Worm (Caenorhabditis elegans) whole organism, young adult: ENCODE measurements around the gene H25K10.4.

ENCODE experiments used
- C06A6.2 ChIP-seq: fragments of 200-800 bp; sonication (Bioruptor generic); conservative IDR thresholded peaks from 2 replicates; pipeline ENCODE4 v1.3.6; 2022; ENCODE audit warnings: missing genetic modification characterization, missing compliant biosample characterization
- F10E7.11 ChIP-seq: sonication (generic microtip); optimal IDR thresholded peaks from 2 replicates; lab custom pipeline; 2017; ENCODE audit warnings: mild to moderate bottlenecking, missing genetic modification characterization, moderate library complexity, missing compliant biosample characterization
- F33H1.4 ChIP-seq: fragments of 200-800 bp; sonication (Bioruptor generic); IDR thresholded peaks from 2 replicates; pipeline ENCODE4 v1.3.6; 2022; ENCODE audit warnings: missing genetic modification reagents, missing genetic modification characterization, missing compliant biosample characterization
- F37B4.10 ChIP-seq: fragments of 200-800 bp; sonication (Bioruptor generic); IDR thresholded peaks from 2 replicates; pipeline ENCODE4 v1.3.6; 2022; ENCODE audit warnings: missing genetic modification characterization, missing compliant biosample characterization
- F57A8.1 ChIP-seq: fragments of 200-800 bp; sonication (Bioruptor generic); optimal IDR thresholded peaks from 2 replicates; lab custom pipeline; 2018; ENCODE audit warnings: mild to moderate bottlenecking, missing genetic modification characterization, moderate library complexity, missing compliant biosample characterization
- Y56A3A.18 ChIP-seq: fragments of 200-800 bp; sonication (Bioruptor generic); IDR thresholded peaks from 2 replicates; pipeline ENCODE4 v1.3.6; 2022; ENCODE audit warnings: missing genetic modification reagents, missing genetic modification characterization, missing compliant biosample characterization
- Y67H2A.10 ChIP-seq: fragments of 200-800 bp; sonication (Bioruptor generic); conservative IDR thresholded peaks from 2 replicates; pipeline ENCODE4 v1.3.6; 2022; ENCODE audit warnings: missing genetic modification reagents, missing genetic modification characterization, missing compliant biosample characterization
- ZK185.1 ChIP-seq: sonication (generic microtip); optimal IDR thresholded peaks from 2 replicates; lab custom pipeline; 2016; ENCODE audit warnings: mild to moderate bottlenecking, missing genetic modification characterization, missing compliant biosample characterization; ENCODE audit not compliant: poor library complexity, severe bottlenecking
- attf-6 ChIP-seq: fragments of 200-800 bp; sonication (Bioruptor generic); IDR thresholded peaks from 2 replicates; pipeline ENCODE4 v1.3.6; 2022; ENCODE audit warnings: missing genetic modification reagents, missing genetic modification characterization, missing compliant biosample characterization
- ccch-3 ChIP-seq: fragments of 200-800 bp; sonication (Bioruptor generic); optimal IDR thresholded peaks from 2 replicates; lab custom pipeline; 2018; ENCODE audit warnings: mild to moderate bottlenecking, missing genetic modification characterization, missing compliant biosample characterization
- ceh-40 ChIP-seq: fragments of 200-800 bp; sonication (Bioruptor generic); IDR thresholded peaks from 2 replicates; pipeline ENCODE4 v1.3.6; 2022; ENCODE audit warnings: missing genetic modification characterization, missing compliant biosample characterization
- dpff-1 ChIP-seq: sonication (generic microtip); optimal IDR thresholded peaks from 2 replicates; lab custom pipeline; 2017; ENCODE audit warnings: mild to moderate bottlenecking, missing genetic modification characterization, missing compliant biosample characterization
- dpl-1 ChIP-seq: fragments of 150-350 bp; optimal IDR thresholded peaks from 2 replicates; lab custom pipeline; 2014; ENCODE audit warnings: missing biosample characterization, missing genetic modification reagents, missing genetic modification characterization
- egl-44 ChIP-seq: fragments of 200-800 bp; sonication (Bioruptor generic); IDR thresholded peaks from 2 replicates; pipeline ENCODE4 v1.3.6; 2022; ENCODE audit warnings: missing genetic modification reagents, missing genetic modification characterization, missing compliant biosample characterization
- fkh-3 ChIP-seq: sonication (generic microtip); optimal IDR thresholded peaks from 2 replicates; lab custom pipeline; 2016; ENCODE audit warnings: mild to moderate bottlenecking, missing genetic modification characterization, missing compliant biosample characterization
- hrde-1 ChIP-seq: sonication (generic microtip); optimal IDR thresholded peaks from 2 replicates; lab custom pipeline; 2016; ENCODE audit warnings: missing genetic modification characterization, mild to moderate bottlenecking, missing compliant biosample characterization, moderate library complexity, missing genotype, missing genetic modification reagents, borderline replicate concordance
- lin-40 ChIP-seq: sonication (generic microtip); optimal IDR thresholded peaks from 2 replicates; lab custom pipeline; 2016; ENCODE audit warnings: missing genetic modification characterization, mild to moderate bottlenecking, missing compliant biosample characterization, missing genotype, missing genetic modification reagents
- lin-54 ChIP-seq: fragments of 200-800 bp; sonication (Bioruptor generic); optimal IDR thresholded peaks from 2 replicates; lab custom pipeline; 2018; ENCODE audit warnings: mild to moderate bottlenecking, missing genetic modification characterization, missing compliant biosample characterization
- lsl-1 ChIP-seq: fragments of 200-800 bp; sonication (Bioruptor generic); optimal IDR thresholded peaks from 2 replicates; lab custom pipeline; 2018; ENCODE audit warnings: mild to moderate bottlenecking, missing genetic modification characterization, moderate library complexity, missing compliant biosample characterization
- madf-10 ChIP-seq: sonication (generic microtip); optimal IDR thresholded peaks from 2 replicates; lab custom pipeline; 2016; ENCODE audit warnings: mild to moderate bottlenecking, missing genetic modification characterization, missing compliant biosample characterization
- madf-8 ChIP-seq: fragments of 200-800 bp; sonication (Bioruptor generic); conservative IDR thresholded peaks from 2 replicates; pipeline ENCODE4 v1.3.6; 2022; ENCODE audit warnings: missing genetic modification reagents, missing genetic modification characterization, missing compliant biosample characterization
- mcd-1 ChIP-seq: fragments of 200-800 bp; sonication (Bioruptor generic); IDR thresholded peaks from 2 replicates; pipeline ENCODE4 v1.3.6; 2022; ENCODE audit warnings: missing genetic modification reagents, missing genetic modification characterization, missing compliant biosample characterization
- mel-28 ChIP-seq: sonication (generic microtip); optimal IDR thresholded peaks from 2 replicates; lab custom pipeline; 2016; ENCODE audit warnings: borderline replicate concordance, mild to moderate bottlenecking, missing genetic modification characterization, missing compliant biosample characterization
- mes-4 ChIP-seq: sonication (generic microtip); optimal IDR thresholded peaks from 2 replicates; lab custom pipeline; 2016; ENCODE audit warnings: missing genotype, missing genetic modification characterization, missing compliant biosample characterization
- nfyb-1 ChIP-seq: fragments of 200-800 bp; sonication (Bioruptor generic); IDR thresholded peaks from 2 replicates; pipeline ENCODE4 v1.3.6; 2022; ENCODE audit warnings: missing genetic modification reagents, missing genetic modification characterization, missing compliant biosample characterization
- nhr-179 ChIP-seq: sonication (generic microtip); optimal IDR thresholded peaks from 2 replicates; lab custom pipeline; 2016; ENCODE audit warnings: mild to moderate bottlenecking, missing genetic modification characterization, missing compliant biosample characterization
- nhr-27 ChIP-seq: fragments of 200-800 bp; sonication (Bioruptor generic); optimal IDR thresholded peaks from 2 replicates; lab custom pipeline; 2018; ENCODE audit warnings: mild to moderate bottlenecking, missing genetic modification characterization, moderate library complexity, missing compliant biosample characterization
- nhr-80 ChIP-seq: sonication (generic microtip); optimal IDR thresholded peaks from 2 replicates; lab custom pipeline; 2016; ENCODE audit warnings: missing genetic modification characterization, missing compliant biosample characterization
- nhr-90 ChIP-seq: sonication (generic microtip); optimal IDR thresholded peaks from 2 replicates; lab custom pipeline; 2016; ENCODE audit warnings: missing genotype, mild to moderate bottlenecking, missing genetic modification characterization, missing compliant biosample characterization
- pha-4 ChIP-seq: fragments of 150-350 bp; sonication (generic microtip); optimal IDR thresholded peaks from 2 replicates; lab custom pipeline; 2014; ENCODE audit warnings: missing biosample characterization, missing genetic modification reagents, missing genetic modification characterization
- repo-1 ChIP-seq: sonication (generic microtip); optimal IDR thresholded peaks from 2 replicates; lab custom pipeline; 2017; ENCODE audit warnings: mild to moderate bottlenecking, missing genetic modification characterization, missing compliant biosample characterization
- sdz-38 ChIP-seq: sonication (generic microtip); optimal IDR thresholded peaks from 2 replicates; lab custom pipeline; 2016; ENCODE audit warnings: missing genotype, missing genetic modification characterization, missing compliant biosample characterization
- sea-2 ChIP-seq: fragments of 200-800 bp; sonication (Bioruptor generic); IDR thresholded peaks from 2 replicates; pipeline ENCODE4 v1.3.6; 2022; ENCODE audit warnings: missing genetic modification characterization, missing compliant biosample characterization
- snpc-4 ChIP-seq, 5 experiments: fragments of 150-350 bp in 1 of 5; sonication (generic microtip) in 4 of 5; optimal IDR thresholded peaks; 2 replicates each; lab custom pipeline; 2014 to 2018; ENCODE audit warnings: missing genetic modification characterization in 5 of 5, missing biosample characterization in 3 of 5, antibody characterized with exemption in 2 of 5, mild to moderate bottlenecking in 2 of 5, missing compliant biosample characterization in 2 of 5, missing genotype in 2 of 5, moderate library complexity in 2 of 5, missing genetic modification reagents in 1 of 5
- somi-1 ChIP-seq: fragments of 200-800 bp; sonication (Bioruptor generic); optimal IDR thresholded peaks from 2 replicates; lab custom pipeline; 2018; ENCODE audit warnings: mild to moderate bottlenecking, missing genetic modification characterization, missing compliant biosample characterization
- sptf-2 ChIP-seq: fragments of 200-800 bp; sonication (Bioruptor generic); optimal IDR thresholded peaks from 2 replicates; lab custom pipeline; 2018; ENCODE audit warnings: mild to moderate bottlenecking, missing genetic modification characterization, missing compliant biosample characterization
- tlf-1 ChIP-seq: fragments of 200-800 bp; sonication (Bioruptor generic); optimal IDR thresholded peaks from 2 replicates; lab custom pipeline; 2018; ENCODE audit warnings: mild to moderate bottlenecking, missing genetic modification characterization, missing compliant biosample characterization
- unc-130 ChIP-seq: sonication (generic microtip); optimal IDR thresholded peaks from 2 replicates; lab custom pipeline; 2016; ENCODE audit warnings: missing genetic modification reagents, missing genetic modification characterization, missing compliant biosample characterization
- zfh-2 ChIP-seq: fragments of 200-800 bp; sonication (Bioruptor generic); conservative IDR thresholded peaks from 2 replicates; pipeline ENCODE4 v1.3.6; 2022; ENCODE audit warnings: missing genetic modification reagents, missing genetic modification characterization, missing compliant biosample characterization
- ztf-22 ChIP-seq: fragments of 200-800 bp; sonication (Bioruptor generic); optimal IDR thresholded peaks from 2 replicates; lab custom pipeline; 2018; ENCODE audit warnings: mild to moderate bottlenecking, missing genetic modification characterization, moderate library complexity, missing compliant biosample characterization
- ztf-28 ChIP-seq: fragments of 200-800 bp; sonication (Bioruptor generic); IDR thresholded peaks from 2 replicates; pipeline ENCODE4 v1.3.6; 2022; ENCODE audit warnings: missing genetic modification reagents, missing genetic modification characterization, missing compliant biosample characterization
- ztf-6 ChIP-seq: fragments of 200-800 bp; sonication (Bioruptor generic); IDR thresholded peaks from 2 replicates; pipeline ENCODE4 v1.3.6; 2022; ENCODE audit warnings: missing genetic modification reagents, missing genetic modification characterization, missing compliant biosample characterization

Gene H25K10.4

ce11 chrIV:16225747-16226146, at the start of gene H25K10.4:
TSS of gene H25K10.4 (plus strand) at chrIV:16226047.
- TF ChIP-seq F10E7.11 (no peak), egl-44 (GFP tag; lab: Robert Waterston, UW) (no peak), nfyb-1 (GFP tag; lab: Robert Waterston, UW) (no peak), sea-2 (no peak), unc-130 (GFP tag; lab: Kevin White, UChicago) (no peak), hrde-1 (tag; lab: Kevin White, UChicago) (no peak), tlf-1 (GFP tag; lab: Kevin White, UChicago) (no peak)
- TF ChIP-seq, all 124 proteins: peak for 0

- TF ChIP-seq F33H1.4 (GFP tag; lab: Robert Waterston, UW) (no peak), lin-54 (GFP tag; lab: Kevin White, UChicago) (no peak), egl-44 (GFP tag; lab: Robert Waterston, UW) (no peak), nhr-27 (tag; lab: Kevin White, UChicago) (no peak), snpc-4 (GFP tag; optimal IDR thresholded peaks at IDR 0.05; lab: Kevin White, UChicago) (no peak), snpc-4 (tag; optimal IDR thresholded peaks at IDR 0.05; lab: Kevin White, UChicago) (peak in 1 of 4 experiments; percentile 39), fkh-3 (tag; lab: Kevin White, UChicago) (no peak), lin-40 (tag; lab: Kevin White, UChicago) (no peak), mel-28 (no peak), F57A8.1 (GFP tag; lab: Kevin White, UChicago) (no peak), dpl-1 (GFP tag; lab: Kevin White, UChicago) (no peak), attf-6 (GFP tag; lab: Robert Waterston, UW) (0 out of 2 replicates have a peak, but pooled peaks have one; percentile 7), sdz-38 (tag; lab: Kevin White, UChicago) (no peak), ccch-3 (no peak)
Measured at ce11 chrIV:16176808-16177207, 49.0 kb upstream of the H25K10.4 start.

- TF ChIP-seq ceh-40 (GFP tag; lab: Robert Waterston, UW) (no peak), snpc-4 (GFP tag; optimal IDR thresholded peaks at IDR 0.05; lab: Kevin White, UChicago) (no peak), snpc-4 (tag; optimal IDR thresholded peaks at IDR 0.05; lab: Kevin White, UChicago) (peak in 1 of 4 experiments; percentile 43), Y67H2A.10 (GFP tag; lab: Robert Waterston, UW) (no peak), nhr-80 (tag; lab: Kevin White, UChicago) (peak; percentile 64), nhr-90 (tag; lab: Kevin White, UChicago) (no peak), zfh-2 (GFP tag; lab: Robert Waterston, UW) (no peak)
Measured at ce11 chrIV:16178433-16178832, 47.4 kb upstream of the H25K10.4 start.

ce11 chrIV:16180898-16181482, 44.9 kb upstream of the H25K10.4 start:
- TF ChIP-seq somi-1 (peak; percentile 75), ztf-6 (GFP tag; lab: Robert Waterston, UW) (no peak), ztf-22 (GFP tag; lab: Kevin White, UChicago) (peak; percentile 95), dpff-1 (no peak), mcd-1 (GFP tag; lab: Robert Waterston, UW) (no peak), Y56A3A.18 (GFP tag; lab: Robert Waterston, UW) (no peak), sptf-2 (GFP tag; lab: Kevin White, UChicago) (no peak), madf-8 (no peak), ztf-28 (GFP tag; lab: Robert Waterston, UW) (no peak), ZK185.1 (tag; lab: Kevin White, UChicago) (peak; percentile 51), F37B4.10 (no peak), tlf-1 (GFP tag; lab: Kevin White, UChicago) (peak; percentile 35), lin-40 (tag; lab: Kevin White, UChicago) (peak; percentile 90), ceh-40 (GFP tag; lab: Robert Waterston, UW) (no peak), repo-1 (tag; lab: Kevin White, UChicago) (no peak), nhr-90 (tag; lab: Kevin White, UChicago) (peak; percentile 55), C06A6.2 (GFP tag; lab: Robert Waterston, UW) (0 out of 2 replicates have a peak, but pooled peaks have one; percentile 23), nhr-179 (tag; lab: Kevin White, UChicago) (no peak), mes-4 (no peak), lsl-1 (GFP tag; lab: Kevin White, UChicago) (no peak), nhr-80 (tag; lab: Kevin White, UChicago) (peak; percentile 99), madf-10 (tag; lab: Kevin White, UChicago) (peak; percentile 55), pha-4 (tag; lab: Kevin White, UChicago) (no peak)
